Worm (Caenorhabditis elegans) whole organism, L2 larva: Measurements from ENCODE around the gene col-36.

Experiments
- F13H6.1 ChIP-seq: sonication (generic microtip); optimal IDR thresholded peaks from 2 replicates; lab custom pipeline; 2016; ENCODE audit warnings: missing genetic modification characterization, missing compliant biosample characterization
- Y55F3AM.14 ChIP-seq: fragments of 200-800 bp; sonication (Bioruptor generic); optimal IDR thresholded peaks from 2 replicates; lab custom pipeline; 2018; ENCODE audit warnings: mild to moderate bottlenecking, missing genetic modification characterization, missing compliant biosample characterization
- aly-2 ChIP-seq: fragments of 150-350 bp; optimal IDR thresholded peaks from 2 replicates; lab custom pipeline; 2014; ENCODE audit warnings: missing biosample characterization, missing genetic modification characterization
- crh-2 ChIP-seq: sonication (generic microtip); optimal IDR thresholded peaks from 2 replicates; lab custom pipeline; 2017; ENCODE audit warnings: missing biosample characterization, missing genetic modification characterization
- lin-39 ChIP-seq: fragments of 150-350 bp; optimal IDR thresholded peaks from 2 replicates; lab custom pipeline; 2014; ENCODE audit warnings: missing biosample characterization, missing genetic modification reagents, missing genetic modification characterization
- mdl-1 ChIP-seq, 2 experiments: fragments of 150-350 bp in 1 of 2; sonication (generic microtip) in 1 of 2; optimal IDR thresholded peaks; 2 replicates each; lab custom pipeline; 2017; ENCODE audit warnings: missing biosample characterization in 2 of 2, missing genetic modification characterization in 2 of 2
- nhr-10 ChIP-seq: sonication (generic microtip); optimal IDR thresholded peaks from 2 replicates; lab custom pipeline; 2017; ENCODE audit warnings: missing biosample characterization, missing genetic modification characterization
- nhr-12 ChIP-seq: fragments of 150-350 bp; optimal IDR thresholded peaks from 2 replicates; lab custom pipeline; 2014; ENCODE audit warnings: missing biosample characterization, missing genetic modification characterization
- nhr-129 ChIP-seq: fragments of 150-350 bp; optimal IDR thresholded peaks from 2 replicates; lab custom pipeline; 2014; ENCODE audit warnings: missing biosample characterization, missing genetic modification characterization
- skn-1 ChIP-seq: sonication (generic microtip); optimal IDR thresholded peaks from 2 replicates; lab custom pipeline; 2017; ENCODE audit warnings: missing biosample characterization, missing genetic modification characterization
- snpc-4 ChIP-seq: fragments of 150-350 bp; optimal IDR thresholded peaks from 2 replicates; lab custom pipeline; 2014; ENCODE audit warnings: missing biosample characterization, missing genetic modification characterization

ce11 chrII:7154711-7155110 lies 13.9 kb downstream of the col-36 start:
- TF ChIP-seq nhr-10 (tag; lab: Kevin White, UChicago) (no peak), F13H6.1 (tag; lab: Kevin White, UChicago) (no peak), aly-2 (tag; lab: Kevin White, UChicago) (no peak), skn-1 (no peak), Y55F3AM.14 (GFP tag; lab: Kevin White, UChicago) (no peak), nhr-129 (tag; lab: Kevin White, UChicago) (no peak), crh-2 (tag; lab: Kevin White, UChicago) (no peak), mdl-1 (tag; optimal IDR thresholded peaks at IDR 0.05; lab: Kevin White, UChicago) (no peak), lin-39 (tag; lab: Kevin White, UChicago) (no peak), snpc-4 (no peak), nhr-12 (tag; lab: Kevin White, UChicago) (no peak)
